Worm (Caenorhabditis elegans) whole organism, early embryonic: ENCODE data around the gene C37C3.2.

Experiments used
- B0310.2 ChIP-seq: sonication (generic microtip); optimal IDR thresholded peaks from 2 replicates; lab custom pipeline; 2016; ENCODE audit warnings: mild to moderate bottlenecking, missing genetic modification characterization, missing compliant biosample characterization
- F13C5.2 ChIP-seq: sonication (generic microtip); optimal IDR thresholded peaks from 2 replicates; lab custom pipeline; 2017; ENCODE audit warnings: mild to moderate bottlenecking, missing genetic modification characterization, inconsistent platforms, missing compliant biosample characterization
- aly-1 ChIP-seq: sonication (generic microtip); optimal IDR thresholded peaks from 2 replicates; lab custom pipeline; 2016; ENCODE audit warnings: missing genetic modification characterization, missing compliant biosample characterization
- ama-1 ChIP-seq: fragments of 150-350 bp; optimal IDR thresholded peaks from 2 replicates; lab custom pipeline; 2014
- ceh-13 ChIP-seq: fragments of 200-800 bp; sonication (Bioruptor generic); optimal IDR thresholded peaks from 2 replicates; lab custom pipeline; 2018; ENCODE audit warnings: mild to moderate bottlenecking, missing genetic modification characterization, missing compliant biosample characterization
- ceh-36 ChIP-seq: sonication (generic microtip); optimal IDR thresholded peaks from 2 replicates; lab custom pipeline; 2016; ENCODE audit warnings: missing genetic modification characterization, inconsistent platforms, missing compliant biosample characterization
- ets-7 ChIP-seq: sonication (generic microtip); optimal IDR thresholded peaks from 2 replicates; lab custom pipeline; 2016; ENCODE audit warnings: missing genotype, missing genetic modification characterization, missing compliant biosample characterization
- flt-1 ChIP-seq: fragments of 200-800 bp; sonication (Bioruptor generic); IDR thresholded peaks from 2 replicates; pipeline ENCODE4 v1.3.6; 2022; ENCODE audit warnings: missing genetic modification characterization, missing compliant biosample characterization
- hmbx-1 ChIP-seq: sonication (generic microtip); optimal IDR thresholded peaks from 2 replicates; lab custom pipeline; 2016; ENCODE audit warnings: mild to moderate bottlenecking, missing genetic modification characterization, missing compliant biosample characterization
- hmg-4 ChIP-seq: fragments of 200-800 bp; sonication (Bioruptor generic); optimal IDR thresholded peaks from 2 replicates; lab custom pipeline; 2018; ENCODE audit warnings: mild to moderate bottlenecking, missing genetic modification characterization, missing compliant biosample characterization
- hnd-1 ChIP-seq: sonication (generic microtip); optimal IDR thresholded peaks from 2 replicates; lab custom pipeline; 2016; ENCODE audit warnings: missing genetic modification characterization, missing compliant biosample characterization
- pes-1 ChIP-seq: fragments of 200-800 bp; sonication (Bioruptor generic); IDR thresholded peaks from 2 replicates; pipeline ENCODE4 v1.3.6; 2022; ENCODE audit warnings: missing genetic modification reagents, missing genetic modification characterization, missing compliant biosample characterization
- scrt-1 ChIP-seq: fragments of 200-800 bp; sonication (Bioruptor generic); IDR thresholded peaks from 2 replicates; pipeline ENCODE4 v1.3.6; 2022; ENCODE audit warnings: missing genetic modification characterization, missing compliant biosample characterization
- sea-1 ChIP-seq: fragments of 200-800 bp; sonication (Bioruptor generic); conservative IDR thresholded peaks from 2 replicates; pipeline ENCODE4 v1.3.6; 2022; ENCODE audit warnings: missing genetic modification characterization, missing compliant biosample characterization
- tbx-11 ChIP-seq: fragments of 200-800 bp; sonication (Bioruptor generic); IDR thresholded peaks from 2 replicates; pipeline ENCODE4 v1.3.6; 2022; ENCODE audit warnings: missing genetic modification characterization, missing compliant biosample characterization
- tbx-37 ChIP-seq: fragments of 200-800 bp; sonication (Bioruptor generic); conservative IDR thresholded peaks from 2 replicates; pipeline ENCODE4 v1.3.6; 2022; ENCODE audit warnings: missing genetic modification reagents, missing genetic modification characterization, missing compliant biosample characterization
- tra-4 ChIP-seq: sonication (generic microtip); optimal IDR thresholded peaks from 2 replicates; lab custom pipeline; 2017; ENCODE audit warnings: missing genetic modification characterization, missing compliant biosample characterization

The C37C3.2 gene

ce11 chrV:7888036-7888435 is 32.3 kb downstream of the C37C3.2 start:
- TF ChIP-seq hmg-4 (GFP tag; lab: Kevin White, UChicago) = no peak
- TF ChIP-seq scrt-1 (GFP tag; lab: Robert Waterston, UW) = no peak
- TF ChIP-seq ets-7 (tag; lab: Kevin White, UChicago) = no peak
- TF ChIP-seq ama-1 = no peak
- no peak for TF ChIP-seq aly-1
- no peak for TF ChIP-seq F13C5.2
- no peak for TF ChIP-seq ceh-36
- TF ChIP-seq sea-1 (GFP tag; lab: Robert Waterston, UW) = no peak
- TF ChIP-seq tbx-37 (GFP tag; lab: Robert Waterston, UW) = no peak
- no peak for TF ChIP-seq B0310.2 (tag; lab: Kevin White, UChicago)

- TF ChIP-seq aly-1 = no peak
- TF ChIP-seq B0310.2 (tag; lab: Kevin White, UChicago) = no peak
- TF ChIP-seq flt-1 (GFP tag; lab: Robert Waterston, UW) = no peak
- no peak for TF ChIP-seq ceh-36
- TF ChIP-seq tbx-37 (GFP tag; lab: Robert Waterston, UW) = no peak
These were observed 35.5 kb downstream of the C37C3.2 start, which contains the start of gene F40A3.1 for ce11 chrV:7891230-7891629. Gene F40A3.1, plus strand, starts transcription at chrV:7891530.

DNA sequence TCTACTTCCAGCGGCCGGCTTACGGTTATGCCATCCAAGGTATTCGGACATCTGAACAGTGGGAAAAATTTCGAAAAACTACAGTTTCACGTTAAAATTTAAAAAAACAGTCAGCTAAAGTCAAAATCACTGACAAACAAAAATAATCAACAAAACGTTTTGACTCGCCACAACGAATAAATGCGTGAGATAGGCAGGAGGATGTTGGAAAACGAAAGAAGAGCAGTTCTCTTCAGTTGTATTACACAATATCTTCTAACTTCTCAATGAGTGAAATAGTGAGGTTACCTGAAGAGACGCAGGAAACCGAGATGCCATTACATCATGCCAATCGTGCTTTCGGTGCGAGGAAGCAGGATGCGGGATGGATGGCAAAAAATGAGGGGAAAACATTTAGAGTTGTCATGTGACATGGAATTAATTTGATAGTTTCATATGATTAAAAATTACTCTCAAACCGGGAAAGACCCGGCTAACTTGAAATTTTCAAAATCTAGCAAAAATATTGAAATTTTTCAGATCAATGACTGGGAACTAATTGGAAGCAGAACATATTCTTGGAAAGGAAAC is 38.2 kb downstream of the C37C3.2 start, which contains the start of gene F40A3.6:
F40A3.6 (minus strand) TSS at position 51 of the 570 bp plus-strand sequence.
- no peak for TF ChIP-seq ceh-36
- no peak for TF ChIP-seq hnd-1 (tag; lab: Kevin White, UChicago)
- no peak for TF ChIP-seq tbx-11
- no peak for TF ChIP-seq ets-7 (tag; lab: Kevin White, UChicago)
- no peak for TF ChIP-seq ceh-13 (GFP tag; lab: Kevin White, UChicago)

DNA sequence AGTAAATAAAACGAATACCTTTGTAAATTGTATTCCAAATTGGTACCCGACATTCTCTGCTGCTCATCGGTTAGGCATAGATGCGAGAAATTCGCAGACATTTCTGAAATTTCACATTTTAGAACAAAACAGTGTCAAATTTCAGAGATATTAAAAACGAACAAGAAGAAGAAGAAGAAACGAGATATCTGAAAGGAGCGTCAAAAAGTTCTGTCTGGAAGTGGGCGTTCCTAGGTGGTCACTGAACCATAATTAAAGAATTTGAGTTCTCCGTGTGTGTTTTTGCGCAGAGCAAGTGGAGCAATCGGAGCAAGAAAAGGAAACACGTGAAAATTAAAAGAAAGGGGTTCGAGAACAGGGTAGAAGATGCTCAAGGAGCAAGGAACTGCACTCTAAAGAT is 44.0 kb downstream of the C37C3.2 start, which contains the start of gene F40A3.7:
F40A3.7 (minus strand) TSS at position 101 of the 400 bp plus-strand sequence.
- TF ChIP-seq hmg-4 (GFP tag; lab: Kevin White, UChicago) = no peak
- no peak for TF ChIP-seq aly-1
- TF ChIP-seq tbx-37 (GFP tag; lab: Robert Waterston, UW) = no peak
- TF ChIP-seq tbx-11 = no peak
- no peak for TF ChIP-seq ets-7 (tag; lab: Kevin White, UChicago)
- TF ChIP-seq F13C5.2 = no peak
- no peak for TF ChIP-seq pes-1 (GFP tag; lab: Robert Waterston, UW)
- no peak for TF ChIP-seq ama-1
- no peak for TF ChIP-seq ceh-13 (GFP tag; lab: Kevin White, UChicago)
- TF ChIP-seq flt-1 (GFP tag; lab: Robert Waterston, UW) = no peak
- TF ChIP-seq hmbx-1 = no peak

DNA sequence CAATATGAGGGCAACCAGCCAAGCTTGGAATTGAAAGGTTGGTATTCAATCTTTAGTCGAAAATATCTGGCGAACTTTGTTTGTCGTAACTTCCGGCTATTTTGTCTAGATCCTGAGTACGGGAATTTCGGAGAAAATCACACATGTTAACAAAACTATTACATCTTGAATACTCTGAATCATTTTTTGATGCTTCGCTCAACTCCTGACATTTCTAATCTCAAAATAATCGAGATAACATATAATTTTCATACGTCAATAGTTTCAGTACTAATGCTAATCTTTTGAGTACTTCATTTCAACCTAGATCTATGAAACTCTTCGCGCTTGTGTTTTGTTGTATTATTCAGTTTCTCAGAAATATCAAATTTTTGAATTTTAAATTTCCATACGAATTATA is 45.5 kb downstream of the C37C3.2 start:
- TF ChIP-seq ets-7 (tag; lab: Kevin White, UChicago) = no peak
- TF ChIP-seq flt-1 (GFP tag; lab: Robert Waterston, UW) = no peak
- no peak for TF ChIP-seq ceh-36
- TF ChIP-seq tbx-37 (GFP tag; lab: Robert Waterston, UW) = no peak
- TF ChIP-seq ceh-13 (GFP tag; lab: Kevin White, UChicago) = no peak
- TF ChIP-seq hmbx-1 = no peak
- TF ChIP-seq aly-1 = no peak
- TF ChIP-seq tbx-11 = no peak
- TF ChIP-seq sea-1 (GFP tag; lab: Robert Waterston, UW) = no peak
- TF ChIP-seq hnd-1 (tag; lab: Kevin White, UChicago) = no peak
- no peak for TF ChIP-seq pes-1 (GFP tag; lab: Robert Waterston, UW)
- TF ChIP-seq B0310.2 (tag; lab: Kevin White, UChicago) = no peak
- TF ChIP-seq hmg-4 (GFP tag; lab: Kevin White, UChicago) = no peak
- no peak for TF ChIP-seq ama-1
- TF ChIP-seq tra-4 (tag; lab: Kevin White, UChicago) = no peak
- no peak for TF ChIP-seq F13C5.2
- no peak for TF ChIP-seq scrt-1 (GFP tag; lab: Robert Waterston, UW)

ce11 chrV:7904389-7904788 is 48.6 kb downstream of the C37C3.2 start:
- no peak for TF ChIP-seq pes-1 (GFP tag; lab: Robert Waterston, UW)
- no peak for TF ChIP-seq tra-4 (tag; lab: Kevin White, UChicago)
- TF ChIP-seq hmbx-1 = no peak
- no peak for TF ChIP-seq sea-1 (GFP tag; lab: Robert Waterston, UW)
- TF ChIP-seq scrt-1 (GFP tag; lab: Robert Waterston, UW) = no peak
- TF ChIP-seq ceh-36 = no peak
- no peak for TF ChIP-seq tbx-37 (GFP tag; lab: Robert Waterston, UW)
- TF ChIP-seq hnd-1 (tag; lab: Kevin White, UChicago) = no peak
- no peak for TF ChIP-seq ama-1
- TF ChIP-seq flt-1 (GFP tag; lab: Robert Waterston, UW) = no peak
- no peak for TF ChIP-seq ceh-13 (GFP tag; lab: Kevin White, UChicago)
- no peak for TF ChIP-seq hmg-4 (GFP tag; lab: Kevin White, UChicago)
- no peak for TF ChIP-seq ets-7 (tag; lab: Kevin White, UChicago)
- TF ChIP-seq tbx-11 = no peak
